Worm (Caenorhabditis elegans): ENCODE data around the gene bbs-8.

ce11 chrV:6780676-6781075, 15.8 kb upstream of the bbs-8 start:
- TF ChIP-seq ZK546.5 (tag; optimal IDR thresholded peaks at IDR 0.05) (no peak), nhr-25 (tag; optimal IDR thresholded peaks at IDR 0.05) (no peak), egl-27 (tag; optimal IDR thresholded peaks at IDR 0.05) (no peak), zag-1 (tag; optimal IDR thresholded peaks at IDR 0.05) (no peak), nhr-23 (tag; optimal IDR thresholded peaks at IDR 0.05) (no peak), nhr-76 (tag; optimal IDR thresholded peaks at IDR 0.05) (no peak)

Measured in whole organism, L3 larva.